Worm (Caenorhabditis elegans): ENCODE results near the gene ZC373.3.

- TF ChIP-seq F13C5.2 (tag; optimal IDR thresholded peaks at IDR 0.05): no peak
- no peak for TF ChIP-seq ets-7 (tag; optimal IDR thresholded peaks at IDR 0.05)
- no peak for TF ChIP-seq sea-1 (GFP tag; conservative IDR thresholded peaks at IDR 0.05)
- no peak for TF ChIP-seq hmg-4 (GFP tag; optimal IDR thresholded peaks at IDR 0.05)
- TF ChIP-seq ama-1 (optimal IDR thresholded peaks at IDR 0.05): no peak
- TF ChIP-seq hnd-1 (tag; optimal IDR thresholded peaks at IDR 0.05): no peak
- no peak for TF ChIP-seq B0310.2 (tag; optimal IDR thresholded peaks at IDR 0.05)
- TF ChIP-seq ceh-13 (GFP tag; optimal IDR thresholded peaks at IDR 0.05): no peak
- no peak for TF ChIP-seq flt-1 (GFP tag; IDR thresholded peaks at IDR 0.05)
Measured at ce11 chrX:10095145-10095544, 34.8 kb downstream of the ZC373.3 start, which contains the start of gene flp-2.

Data from whole organism, early embryonic.